Worm (Caenorhabditis elegans) whole organism, young adult: Measurements from ENCODE around the gene ZK488.6.

Experiments used
- F23B12.7 ChIP-seq: sonication (generic microtip); optimal IDR thresholded peaks from 2 replicates; lab custom pipeline; 2017; ENCODE audit warnings: missing genetic modification characterization, mild to moderate bottlenecking, missing compliant biosample characterization, antibody characterized with exemption, moderate library complexity; ENCODE audit not compliant: insufficient read depth
- ceh-27 ChIP-seq: fragments of 200-800 bp; sonication (Bioruptor generic); optimal IDR thresholded peaks from 2 replicates; lab custom pipeline; 2018; ENCODE audit warnings: mild to moderate bottlenecking, missing genetic modification characterization, moderate library complexity, missing compliant biosample characterization
- hmg-1.2 ChIP-seq: fragments of 200-800 bp; sonication (Bioruptor generic); IDR thresholded peaks from 2 replicates; pipeline ENCODE4 v1.3.6; 2022; ENCODE audit warnings: missing genetic modification reagents, missing genetic modification characterization, missing compliant biosample characterization
- lin-26 ChIP-seq: fragments of 200-800 bp; sonication (Bioruptor generic); IDR thresholded peaks from 2 replicates; pipeline ENCODE4 v1.3.6; 2022; ENCODE audit warnings: missing genetic modification reagents, missing genetic modification characterization, missing compliant biosample characterization
- madf-10 ChIP-seq: sonication (generic microtip); optimal IDR thresholded peaks from 2 replicates; lab custom pipeline; 2016; ENCODE audit warnings: mild to moderate bottlenecking, missing genetic modification characterization, missing compliant biosample characterization
- madf-3 ChIP-seq: fragments of 200-800 bp; sonication (Bioruptor generic); IDR thresholded peaks from 2 replicates; pipeline ENCODE4 v1.3.6; 2022; ENCODE audit warnings: missing genetic modification reagents, missing genetic modification characterization, missing compliant biosample characterization
- pha-4 ChIP-seq: fragments of 150-350 bp; sonication (generic microtip); optimal IDR thresholded peaks from 2 replicates; lab custom pipeline; 2014; ENCODE audit warnings: missing biosample characterization, missing genetic modification reagents, missing genetic modification characterization
- sea-2 ChIP-seq: fragments of 200-800 bp; sonication (Bioruptor generic); IDR thresholded peaks from 2 replicates; pipeline ENCODE4 v1.3.6; 2022; ENCODE audit warnings: missing genetic modification characterization, missing compliant biosample characterization
- unc-130 ChIP-seq: sonication (generic microtip); optimal IDR thresholded peaks from 2 replicates; lab custom pipeline; 2016; ENCODE audit warnings: missing genetic modification reagents, missing genetic modification characterization, missing compliant biosample characterization
- unc-62 ChIP-seq: fragments of 150-350 bp; optimal IDR thresholded peaks from 2 replicates; lab custom pipeline; 2014; ENCODE audit warnings: missing biosample characterization, missing genetic modification reagents, missing genetic modification characterization
- ztf-25 ChIP-seq: fragments of 200-800 bp; sonication (Bioruptor generic); IDR thresholded peaks from 2 replicates; pipeline ENCODE4 v1.3.6; 2022; ENCODE audit warnings: missing genetic modification reagents, missing genetic modification characterization, missing compliant biosample characterization

- TF ChIP-seq ceh-27 (GFP tag; lab: Kevin White, UChicago) (no peak), F23B12.7 (tag; lab: Kevin White, UChicago) (no peak), unc-62 (GFP tag; lab: Kevin White, UChicago) (no peak), madf-10 (no peak), ztf-25 (no peak), hmg-1.2 (GFP tag; lab: Robert Waterston, UW) (no peak), lin-26 (no peak), unc-130 (GFP tag; lab: Kevin White, UChicago) (no peak), madf-3 (GFP tag; lab: Robert Waterston, UW) (no peak), sea-2 (GFP tag; lab: Robert Waterston, UW) (no peak), pha-4 (no peak)
Observed at ce11 chrV:617917-618316, 27.6 kb downstream of the ZK488.6 start.
